Worm (Caenorhabditis elegans): ENCODE measurements around the gene ZK688.5.

Gene ZK688.5

DNA sequence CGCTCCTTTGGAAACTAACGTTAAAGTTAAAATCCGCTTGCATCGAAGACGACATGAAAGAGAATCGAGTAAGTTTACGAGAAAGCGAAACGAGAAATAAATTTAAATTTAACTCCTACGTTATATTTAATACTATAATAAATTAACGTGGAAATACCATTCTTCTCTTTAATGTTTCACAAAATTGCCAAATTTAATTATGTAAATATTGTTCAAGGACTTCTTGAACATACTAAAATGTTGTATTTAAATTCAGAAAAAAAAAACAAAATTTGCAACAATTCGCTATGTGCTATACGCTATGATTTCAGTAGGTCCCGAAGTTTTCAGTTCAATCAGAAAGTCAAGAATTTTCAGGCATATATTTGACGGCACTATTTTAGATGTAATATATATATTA, 5.5 kb upstream of the ZK688.5 start, which contains the start of gene ZK688.10:
TSS of gene ZK688.10 (minus strand) at position 101 of the 400 bp plus-strand sequence.
- no peak for TF ChIP-seq ama-1 (optimal IDR thresholded peaks at IDR 0.05)
- no peak for TF ChIP-seq ama-1 (GFP tag; optimal IDR thresholded peaks at IDR 0.05)
- TF ChIP-seq ztf-26 (tag; optimal IDR thresholded peaks at IDR 0.05), result no peak
- no peak for TF ChIP-seq somi-1 (GFP tag; optimal IDR thresholded peaks at IDR 0.05)
- TF ChIP-seq repo-1 (tag; optimal IDR thresholded peaks at IDR 0.05), result no peak
- no peak for TF ChIP-seq F52B5.7 (tag; optimal IDR thresholded peaks at IDR 0.05)
- no peak for TF ChIP-seq fkh-3 (tag; optimal IDR thresholded peaks at IDR 0.05)
- TF ChIP-seq snpc-1.3 (tag; optimal IDR thresholded peaks at IDR 0.05; ENCODE audit: insufficient read depth), result no peak
- TF ChIP-seq ztf-22 (GFP tag; optimal IDR thresholded peaks at IDR 0.05), result no peak
- TF ChIP-seq snpc-3.4 (tag; optimal IDR thresholded peaks at IDR 0.05), result no peak
- TF ChIP-seq lir-1 (GFP tag; conservative IDR thresholded peaks at IDR 0.05), result no peak
- TF ChIP-seq ceh-91 (GFP tag; IDR thresholded peaks at IDR 0.05), result no peak
- TF ChIP-seq nfya-1 (tag; optimal IDR thresholded peaks at IDR 0.05; ENCODE audit: borderline replicate concordance, insufficient read depth), result no peak
- TF ChIP-seq hrde-1 (tag; optimal IDR thresholded peaks at IDR 0.05; ENCODE audit: borderline replicate concordance), result no peak
- no peak for TF ChIP-seq pbrm-1 (GFP tag; IDR thresholded peaks at IDR 0.05)
- no peak for TF ChIP-seq lin-35 (GFP tag; optimal IDR thresholded peaks at IDR 0.05)
- no peak for TF ChIP-seq Y53G8AR.9 (GFP tag; conservative IDR thresholded peaks at IDR 0.05)
- TF ChIP-seq egl-44 (GFP tag; IDR thresholded peaks at IDR 0.05), result no peak
- no peak for TF ChIP-seq C17E4.6 (GFP tag; IDR thresholded peaks at IDR 0.05)
- no peak for TF ChIP-seq hsf-1 (GFP tag; IDR thresholded peaks at IDR 0.05)
- no peak for TF ChIP-seq B0336.3 (GFP tag; IDR thresholded peaks at IDR 0.05)

- TF ChIP-seq lsy-27 (tag; optimal IDR thresholded peaks at IDR 0.05; ENCODE audit: borderline replicate concordance, insufficient read depth) (no peak), tlf-1 (GFP tag; optimal IDR thresholded peaks at IDR 0.05) (no peak), tbx-9 (tag; optimal IDR thresholded peaks at IDR 0.05; ENCODE audit: borderline replicate concordance) (no peak), Y53G8AR.9 (GFP tag; conservative IDR thresholded peaks at IDR 0.05) (no peak), snpc-3.4 (tag; optimal IDR thresholded peaks at IDR 0.05) (no peak), nfya-1 (tag; optimal IDR thresholded peaks at IDR 0.05; ENCODE audit: borderline replicate concordance, insufficient read depth) (no peak)
These were observed 3.3 kb upstream of the ZK688.5 start, which contains the start of gene ZK688.4 for ce11 chrIII:7894724-7895123. TSS of gene ZK688.4 (plus strand) at chrIII:7895024.

DNA sequence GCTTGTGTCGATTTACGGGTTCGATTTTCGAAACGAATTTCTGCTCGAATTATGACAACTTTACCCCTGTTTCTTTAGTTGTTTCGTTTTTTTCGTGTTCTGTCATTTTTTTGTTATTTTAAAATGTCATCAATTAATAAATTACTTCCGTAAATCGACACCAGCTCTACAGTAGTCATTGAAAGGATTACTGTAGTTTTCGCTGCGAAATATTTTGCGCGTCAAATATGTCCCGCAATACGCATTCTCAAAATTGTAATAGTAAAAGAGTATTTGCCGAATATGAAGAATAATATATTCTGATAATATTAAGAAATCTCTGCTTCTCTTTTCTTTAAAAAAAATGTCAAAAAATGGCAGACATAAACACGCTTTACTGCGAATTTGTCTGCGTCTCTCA, 1.8 kb upstream of the ZK688.5 start:
- no peak for TF ChIP-seq B0261.1 (tag; optimal IDR thresholded peaks at IDR 0.05)
- TF ChIP-seq ceh-91 (GFP tag; IDR thresholded peaks at IDR 0.05), result peak; percentile 55; the same call in 1 of the 2 replicates
- TF ChIP-seq ztf-3 (GFP tag; optimal IDR thresholded peaks at IDR 0.05), result no peak
- no peak for TF ChIP-seq tlf-1 (GFP tag; optimal IDR thresholded peaks at IDR 0.05)
- TF ChIP-seq xnd-1 (tag; optimal IDR thresholded peaks at IDR 0.05), result no peak
- TF ChIP-seq unc-130 (GFP tag; optimal IDR thresholded peaks at IDR 0.05), result no peak
- no peak for TF ChIP-seq snpc-4 (GFP tag; optimal IDR thresholded peaks at IDR 0.05)
- no peak for TF ChIP-seq snpc-4 (tag; optimal IDR thresholded peaks at IDR 0.05)
- TF ChIP-seq ceh-100 (GFP tag; IDR thresholded peaks at IDR 0.05), result no peak
- TF ChIP-seq lin-26 (GFP tag; IDR thresholded peaks at IDR 0.05), result no peak
- 0 out of 2 replicates have a peak, but pooled peaks have one; percentile 14 for TF ChIP-seq F33H1.4 (GFP tag; IDR thresholded peaks at IDR 0.05)
- peak; percentile 85 for TF ChIP-seq lsl-1 (GFP tag; optimal IDR thresholded peaks at IDR 0.05)
- no peak for TF ChIP-seq nhr-179 (tag; optimal IDR thresholded peaks at IDR 0.05)
- TF ChIP-seq hmg-1.2 (GFP tag; IDR thresholded peaks at IDR 0.05), result peak; percentile 43; the same call in 1 of the 2 replicates
- TF ChIP-seq him-1 (tag; optimal IDR thresholded peaks at IDR 0.05), result no peak
- no peak for TF ChIP-seq sdz-38 (tag; optimal IDR thresholded peaks at IDR 0.05)
- no peak for TF ChIP-seq B0019.2 (GFP tag; conservative IDR thresholded peaks at IDR 0.05)
- TF ChIP-seq lag-1 (GFP tag; IDR thresholded peaks at IDR 0.05), result no peak
- TF ChIP-seq B0336.3 (GFP tag; IDR thresholded peaks at IDR 0.05), result no peak
- TF ChIP-seq snpc-1.1 (tag; optimal IDR thresholded peaks at IDR 0.05; ENCODE audit: insufficient read depth), result no peak
- TF ChIP-seq Y53F4B.3 (GFP tag; IDR thresholded peaks at IDR 0.05), result no peak

All from whole organism, young adult.